Worm (Caenorhabditis elegans) whole organism, L4 larva: ENCODE data around the gene nhr-164.

Source experiments
- F37D6.2 ChIP-seq: sonication (generic microtip); optimal IDR thresholded peaks from 2 replicates; lab custom pipeline; 2016; ENCODE audit warnings: mild to moderate bottlenecking, missing genetic modification characterization, missing compliant biosample characterization
- F44E2.7 ChIP-seq: fragments of 200-800 bp; sonication (Bioruptor generic); IDR thresholded peaks from 2 replicates; pipeline ENCODE4 v2.1.2; 2022; ENCODE audit warnings: missing genetic modification characterization, missing compliant biosample characterization
- R02D3.7 ChIP-seq: fragments of 150-350 bp; sonication (generic microtip); optimal IDR thresholded peaks from 3 replicates; lab custom pipeline; 2014; ENCODE audit warnings: missing biosample characterization, missing genetic modification characterization
- Y75B8A.6 ChIP-seq: fragments of 200-800 bp; sonication (Bioruptor generic); IDR thresholded peaks from 2 replicates; pipeline ENCODE4 v1.3.6; 2022; ENCODE audit warnings: missing genetic modification reagents, missing genetic modification characterization, missing compliant biosample characterization
- ZK337.2 ChIP-seq: fragments of 200-800 bp; sonication (Bioruptor generic); IDR thresholded peaks from 2 replicates; pipeline ENCODE4 v1.3.6; 2022; ENCODE audit warnings: missing genetic modification reagents, missing genetic modification characterization, missing compliant biosample characterization
- aly-2 ChIP-seq: sonication (generic microtip); optimal IDR thresholded peaks from 2 replicates; lab custom pipeline; 2018; ENCODE audit warnings: missing biosample characterization, missing genetic modification characterization
- ama-1 ChIP-seq: fragments of 150-350 bp; optimal IDR thresholded peaks from 2 replicates; lab custom pipeline; 2014; ENCODE audit warnings: inconsistent platforms, mixed read lengths
- attf-4 ChIP-seq: sonication (generic microtip); optimal IDR thresholded peaks from 3 replicates; lab custom pipeline; 2017; ENCODE audit warnings: missing biosample characterization, missing genetic modification characterization
- ceh-20 ChIP-seq: fragments of 200-800 bp; sonication (Bioruptor generic); IDR thresholded peaks from 2 replicates; pipeline ENCODE4 v1.3.6; 2022; ENCODE audit warnings: missing genetic modification reagents, missing genetic modification characterization, missing compliant biosample characterization
- cey-2 ChIP-seq: sonication (generic microtip); optimal IDR thresholded peaks from 3 replicates; lab custom pipeline; 2017; ENCODE audit warnings: missing genetic modification characterization, mild to moderate bottlenecking, missing compliant biosample characterization, antibody characterized with exemption, borderline replicate concordance; ENCODE audit not compliant: insufficient read depth
- daf-16 ChIP-seq, 3 experiments: sonication (generic microtip); optimal IDR thresholded peaks; 2 replicates each; lab custom pipeline; 2016 to 2017; ENCODE audit warnings: missing genetic modification characterization in 3 of 3, missing genetic modification reagents in 3 of 3, mild to moderate bottlenecking in 2 of 3, missing compliant biosample characterization in 2 of 3, missing biosample characterization in 1 of 3, moderate library complexity in 1 of 3
- dmd-6 ChIP-seq: fragments of 200-800 bp; sonication (Bioruptor generic); IDR thresholded peaks from 2 replicates; pipeline ENCODE4 v1.3.6; 2022; ENCODE audit warnings: missing genetic modification reagents, missing genetic modification characterization, missing compliant biosample characterization
- dpl-1 ChIP-seq: fragments of 150-350 bp; optimal IDR thresholded peaks from 2 replicates; lab custom pipeline; 2014; ENCODE audit warnings: missing biosample characterization, missing genetic modification reagents, missing genetic modification characterization
- dve-1 ChIP-seq: sonication (generic microtip); optimal IDR thresholded peaks from 2 replicates; lab custom pipeline; 2017; ENCODE audit warnings: antibody characterized with exemption, mild to moderate bottlenecking, missing genetic modification characterization, missing compliant biosample characterization; ENCODE audit not compliant: insufficient read depth
- egl-43 ChIP-seq: fragments of 200-800 bp; sonication (Bioruptor generic); IDR thresholded peaks from 2 replicates; pipeline ENCODE4 v1.3.6; 2022; ENCODE audit warnings: missing genetic modification reagents, missing genetic modification characterization, missing compliant biosample characterization
- hlh-11 ChIP-seq: fragments of 200-800 bp; sonication (Bioruptor generic); optimal IDR thresholded peaks from 2 replicates; lab custom pipeline; 2018; ENCODE audit warnings: mild to moderate bottlenecking, missing genetic modification characterization, missing compliant biosample characterization
- hlh-30 ChIP-seq: sonication (generic microtip); optimal IDR thresholded peaks from 2 replicates; lab custom pipeline; 2017; ENCODE audit warnings: antibody characterized with exemption, mild to moderate bottlenecking, missing genetic modification characterization, missing compliant biosample characterization; ENCODE audit not compliant: insufficient read depth
- hmg-1.1 ChIP-seq: fragments of 200-800 bp; sonication (Bioruptor generic); IDR thresholded peaks from 2 replicates; pipeline ENCODE4 v1.3.6; 2022; ENCODE audit warnings: missing genetic modification reagents, missing genetic modification characterization, missing compliant biosample characterization
- lim-7 ChIP-seq: fragments of 200-800 bp; sonication (Bioruptor generic); IDR thresholded peaks from 2 replicates; pipeline ENCODE4 v1.3.6; 2022; ENCODE audit warnings: missing genetic modification characterization, missing compliant biosample characterization
- lin-13 ChIP-seq: fragments of 150-350 bp; optimal IDR thresholded peaks from 2 replicates; lab custom pipeline; 2014; ENCODE audit warnings: missing biosample characterization, missing genetic modification reagents, missing genetic modification characterization
- lin-15B ChIP-seq: fragments of 150-350 bp; sonication (generic microtip); optimal IDR thresholded peaks from 3 replicates; lab custom pipeline; 2014; ENCODE audit warnings: missing biosample characterization, missing genetic modification characterization
- lin-38 ChIP-seq: fragments of 200-800 bp; sonication (Bioruptor generic); IDR thresholded peaks from 2 replicates; pipeline ENCODE4 v1.3.6; 2022; ENCODE audit warnings: missing genetic modification reagents, missing genetic modification characterization, missing compliant biosample characterization
- lir-3 ChIP-seq: sonication (generic microtip); optimal IDR thresholded peaks from 2 replicates; lab custom pipeline; 2016; ENCODE audit warnings: mild to moderate bottlenecking, missing genetic modification characterization, missing compliant biosample characterization
- lsy-2 ChIP-seq, 2 experiments: fragments of 150-350 bp in 1 of 2; sonication (generic microtip) in 1 of 2; optimal IDR thresholded peaks; 2 replicates each; lab custom pipeline; 2014 to 2017; ENCODE audit warnings: missing biosample characterization in 2 of 2, missing genetic modification characterization in 2 of 2
- madf-5 ChIP-seq, 2 experiments: fragments of 200-800 bp; sonication (Bioruptor generic); IDR thresholded peaks; 2 replicates each; pipeline ENCODE4 v1.3.6; 2022; ENCODE audit warnings: missing compliant biosample characterization in 2 of 2, missing genetic modification characterization in 2 of 2
- mep-1 ChIP-seq: fragments of 150-350 bp; sonication (generic microtip); optimal IDR thresholded peaks from 3 replicates; lab custom pipeline; 2014; ENCODE audit warnings: missing biosample characterization, missing genetic modification characterization
- mes-2 ChIP-seq: sonication (generic microtip); optimal IDR thresholded peaks from 2 replicates; lab custom pipeline; 2016; ENCODE audit warnings: missing genotype, mild to moderate bottlenecking, missing genetic modification characterization, missing compliant biosample characterization; ENCODE audit not compliant: poor library complexity, severe bottlenecking
- mxl-3 ChIP-seq: fragments of 200-800 bp; sonication (Bioruptor generic); optimal IDR thresholded peaks from 2 replicates; lab custom pipeline; 2018; ENCODE audit warnings: mild to moderate bottlenecking, missing genetic modification characterization, missing compliant biosample characterization
- nhr-25 ChIP-seq: sonication (generic microtip); optimal IDR thresholded peaks from 2 replicates; lab custom pipeline; 2017; ENCODE audit warnings: missing genetic modification characterization, mild to moderate bottlenecking, missing compliant biosample characterization, antibody characterized with exemption, moderate library complexity, borderline replicate concordance; ENCODE audit not compliant: insufficient read depth
- nhr-28 ChIP-seq: fragments of 150-350 bp; optimal IDR thresholded peaks from 2 replicates; lab custom pipeline; 2014; ENCODE audit warnings: missing biosample characterization, missing genetic modification characterization
- nhr-41 ChIP-seq: fragments of 200-800 bp; sonication (Bioruptor generic); IDR thresholded peaks from 2 replicates; pipeline ENCODE4 v1.3.6; 2022; ENCODE audit warnings: missing genetic modification reagents, missing genetic modification characterization, missing compliant biosample characterization
- nhr-48 ChIP-seq: sonication (generic microtip); optimal IDR thresholded peaks from 2 replicates; lab custom pipeline; 2016; ENCODE audit warnings: mild to moderate bottlenecking, missing genetic modification characterization, missing compliant biosample characterization
- nhr-6 ChIP-seq: fragments of 150-350 bp; optimal IDR thresholded peaks from 2 replicates; lab custom pipeline; 2014; ENCODE audit warnings: missing biosample characterization, missing genetic modification characterization
- nhr-76 ChIP-seq: fragments of 150-350 bp; optimal IDR thresholded peaks from 2 replicates; lab custom pipeline; 2014; ENCODE audit warnings: missing biosample characterization, missing genetic modification characterization
- nhr-77 ChIP-seq: fragments of 150-350 bp; optimal IDR thresholded peaks from 2 replicates; lab custom pipeline; 2014; ENCODE audit warnings: missing biosample characterization, missing genetic modification characterization
- pha-4 ChIP-seq, 2 experiments: fragments of 150-350 bp in 1 of 2; fragments of 200-800 bp in 1 of 2; sonication (Bioruptor generic) in 1 of 2; IDR thresholded peaks in 1 of 2; optimal IDR thresholded peaks in 1 of 2; 2 replicates each; pipeline versions ENCODE4 v1.3.6 to Lab custom; 2014 to 2022; ENCODE audit warnings: missing genetic modification characterization in 2 of 2, missing genetic modification reagents in 2 of 2, missing biosample characterization in 1 of 2, missing compliant biosample characterization in 1 of 2
- pqm-1 ChIP-seq: sonication (generic microtip); optimal IDR thresholded peaks from 2 replicates; lab custom pipeline; 2017; ENCODE audit warnings: missing biosample characterization, missing genetic modification characterization
- skn-1 ChIP-seq: fragments of 150-350 bp; optimal IDR thresholded peaks from 2 replicates; lab custom pipeline; 2014; ENCODE audit warnings: missing biosample characterization, missing genetic modification characterization
- spr-3 ChIP-seq: fragments of 200-800 bp; sonication (Bioruptor generic); optimal IDR thresholded peaks from 2 replicates; lab custom pipeline; 2018; ENCODE audit warnings: mild to moderate bottlenecking, missing genetic modification characterization, missing compliant biosample characterization
- tra-1 ChIP-seq: fragments of 200-800 bp; sonication (Bioruptor generic); IDR thresholded peaks from 2 replicates; pipeline ENCODE4 v1.3.6; 2022; ENCODE audit warnings: missing genetic modification reagents, missing genetic modification characterization, missing compliant biosample characterization
- unc-130 ChIP-seq: sonication (generic microtip); optimal IDR thresholded peaks from 2 replicates; lab custom pipeline; 2016; ENCODE audit warnings: missing genetic modification reagents, missing genetic modification characterization, missing compliant biosample characterization
- unc-62 ChIP-seq, 3 experiments: fragments of 150-350 bp in 1 of 3; sonication (generic microtip); optimal IDR thresholded peaks in 2 of 3; peaks in 1 of 3; 1 replicate in 1 of 3; 2 replicates in 2 of 3; lab custom pipeline; 2014 to 2017; ENCODE audit warnings: missing biosample characterization in 3 of 3, missing genetic modification characterization in 3 of 3, missing genetic modification reagents in 3 of 3, missing genotype in 1 of 3
- zag-1 ChIP-seq: fragments of 150-350 bp; optimal IDR thresholded peaks from 2 replicates; lab custom pipeline; 2014; ENCODE audit warnings: missing biosample characterization, missing genetic modification characterization
- zfp-3 ChIP-seq: fragments of 200-800 bp; sonication (Bioruptor generic); conservative IDR thresholded peaks from 2 replicates; pipeline ENCODE4 v1.3.6; 2022; ENCODE audit warnings: missing genetic modification reagents, missing genetic modification characterization, missing compliant biosample characterization
- zip-11 ChIP-seq: fragments of 200-800 bp; sonication (Bioruptor generic); IDR thresholded peaks from 2 replicates; pipeline ENCODE4 v1.3.6; 2022; ENCODE audit warnings: missing genetic modification characterization, missing compliant biosample characterization
- ztf-11 ChIP-seq: fragments of 150-350 bp; optimal IDR thresholded peaks from 2 replicates; lab custom pipeline; 2014; ENCODE audit warnings: missing biosample characterization, missing genetic modification characterization

Gene nhr-164

ce11 chrV:15192377-15192776, 43.2 kb downstream of the nhr-164 start, which contains the start of gene plc-2:
Gene plc-2, plus strand, starts transcription at chrV:15192572.
- TF ChIP-seq nhr-28 (tag; lab: Kevin White, UChicago) (peak; percentile 82), mes-2 (tag; lab: Kevin White, UChicago) (peak; percentile 35), unc-62 (GFP tag; optimal IDR thresholded peaks at IDR 0.05 in 1 of 2; lab: Kevin White, UChicago) (peak in 1 of 2 experiments; percentile 13), unc-62 (tag; optimal IDR thresholded peaks at IDR 0.05; lab: Kevin White, UChicago) (no peak), mxl-3 (GFP tag; lab: Kevin White, UChicago) (peak; percentile 24), skn-1 (tag; lab: Kevin White, UChicago) (no peak), nhr-48 (no peak), hlh-30 (tag; lab: Kevin White, UChicago) (peak; percentile 44), lim-7 (GFP tag; lab: Robert Waterston, UW) (no peak), hlh-11 (tag; lab: Kevin White, UChicago) (peak; percentile 88), pqm-1 (tag; lab: Kevin White, UChicago) (peak; percentile 84), dmd-6 (GFP tag; lab: Robert Waterston, UW) (peak; percentile 76), F37D6.2 (no peak), mep-1 (tag; lab: Kevin White, UChicago) (peak; percentile 13), daf-16 (GFP tag; optimal IDR thresholded peaks at IDR 0.05; lab: Kevin White, UChicago) (no peak), daf-16 (tag; optimal IDR thresholded peaks at IDR 0.05; lab: Kevin White, UChicago) (peak; percentile 44), lin-15B (tag; lab: Kevin White, UChicago) (no peak), lin-38 (GFP tag; lab: Robert Waterston, UW) (peak; percentile 35; the same call in 1 of the 2 replicates), nhr-77 (tag; lab: Kevin White, UChicago) (peak; percentile 31), zip-11 (GFP tag; lab: Robert Waterston, UW) (no peak), egl-43 (GFP tag; lab: Robert Waterston, UW) (no peak), lsy-2 (tag; optimal IDR thresholded peaks at IDR 0.05; lab: Kevin White, UChicago) (no peak), zfp-3 (no peak), dve-1 (tag; lab: Kevin White, UChicago) (peak; percentile 78), dpl-1 (GFP tag; lab: Kevin White, UChicago) (no peak), nhr-6 (peak; percentile 81), attf-4 (tag; lab: Kevin White, UChicago) (no peak), pha-4 (GFP tag; IDR thresholded peaks at IDR 0.05; lab: Robert Waterston, UW) (no peak), pha-4 (tag; optimal IDR thresholded peaks at IDR 0.05; lab: Kevin White, UChicago) (peak; percentile 32), cey-2 (tag; lab: Kevin White, UChicago) (no peak), madf-5 (GFP tag; IDR thresholded peaks at IDR 0.05; lab: Robert Waterston, UW) (no peak), ceh-20 (GFP tag; lab: Robert Waterston, UW) (no peak), unc-130 (no peak), ZK337.2 (GFP tag; lab: Robert Waterston, UW) (no peak)

- TF ChIP-seq unc-62 (GFP tag; optimal IDR thresholded peaks at IDR 0.05 in 1 of 2; lab: Kevin White, UChicago) (peak in 1 of 2 experiments; percentile 93), unc-62 (tag; optimal IDR thresholded peaks at IDR 0.05; lab: Kevin White, UChicago) (no peak), Y75B8A.6 (GFP tag; lab: Robert Waterston, UW) (no peak)
Observed at ce11 chrV:15191971-15192370, 43.6 kb downstream of the nhr-164 start.

- TF ChIP-seq ztf-11 (tag; lab: Kevin White, UChicago): no peak
- peak; percentile 96 for TF ChIP-seq nhr-6
- no peak for TF ChIP-seq attf-4 (tag; lab: Kevin White, UChicago)
- no peak for TF ChIP-seq zag-1 (tag; lab: Kevin White, UChicago)
- peak; percentile 82 for TF ChIP-seq ama-1 (lab: Kevin White, UChicago)
- TF ChIP-seq F44E2.7 (GFP tag; lab: Robert Waterston, UW): peak; percentile 98
- TF ChIP-seq hlh-11 (tag; lab: Kevin White, UChicago): peak; percentile 76
- peak; percentile 80 for TF ChIP-seq dmd-6 (GFP tag; lab: Robert Waterston, UW)
- no peak for TF ChIP-seq R02D3.7 (tag; lab: Kevin White, UChicago)
- TF ChIP-seq tra-1 (GFP tag; lab: Robert Waterston, UW): peak; percentile 95
- peak; percentile 93 for TF ChIP-seq lin-13
- TF ChIP-seq nhr-25 (tag; lab: Kevin White, UChicago): peak; percentile 45
- TF ChIP-seq lir-3: peak; percentile 88
- TF ChIP-seq nhr-76 (tag; lab: Kevin White, UChicago): no peak
- peak; percentile 92 for TF ChIP-seq aly-2 (tag; lab: Kevin White, UChicago)
- peak; percentile 93 for TF ChIP-seq spr-3 (GFP tag; lab: Kevin White, UChicago)
- peak; percentile 92 for TF ChIP-seq hmg-1.1 (GFP tag; lab: Robert Waterston, UW)
- peak; percentile 92 for TF ChIP-seq nhr-41 (GFP tag; lab: Robert Waterston, UW)
- peak; percentile 98 for TF ChIP-seq lim-7 (GFP tag; lab: Robert Waterston, UW)
Observed at ce11 chrV:15190903-15191302, 44.7 kb downstream of the nhr-164 start, which contains the start of gene Y75B12B.11. Gene Y75B12B.11, plus strand, starts transcription at chrV:15191296.
